Worm (Caenorhabditis elegans) whole organism, midembryonic: ENCODE results near the gene mbk-1.

ENCODE experiments used
- T22C8.4 ChIP-seq: fragments of 200-800 bp; sonication (Bioruptor generic); IDR thresholded peaks from 2 replicates; pipeline ENCODE4 v1.3.6; 2022; ENCODE audit warnings: missing genetic modification characterization, missing compliant biosample characterization
- cog-1 ChIP-seq: sonication (generic microtip); optimal IDR thresholded peaks from 2 replicates; lab custom pipeline; 2016; ENCODE audit warnings: missing genetic modification characterization, missing compliant biosample characterization
- flt-1 ChIP-seq: fragments of 200-800 bp; sonication (Bioruptor generic); IDR thresholded peaks from 2 replicates; pipeline ENCODE4 v1.3.6; 2022; ENCODE audit warnings: missing genetic modification characterization, missing compliant biosample characterization
- klf-2 ChIP-seq: fragments of 200-800 bp; sonication (Bioruptor generic); conservative IDR thresholded peaks from 2 replicates; pipeline ENCODE4 v1.3.6; 2022; ENCODE audit warnings: missing genetic modification reagents, missing genetic modification characterization, missing compliant biosample characterization
- med-1 ChIP-seq: sonication (generic microtip); optimal IDR thresholded peaks from 2 replicates; lab custom pipeline; 2017; ENCODE audit warnings: missing genetic modification characterization, mild to moderate bottlenecking, missing compliant biosample characterization, antibody characterized with exemption, missing genetic modification reagents; ENCODE audit not compliant: insufficient read depth
- ref-1 ChIP-seq: fragments of 200-800 bp; sonication (Bioruptor generic); conservative IDR thresholded peaks from 2 replicates; pipeline ENCODE4 v1.3.6; 2022; ENCODE audit warnings: missing genetic modification reagents, missing genetic modification characterization, missing compliant biosample characterization
- tab-1 ChIP-seq: fragments of 200-800 bp; sonication (Bioruptor generic); IDR thresholded peaks from 2 replicates; pipeline ENCODE4 v1.3.6; 2022; ENCODE audit warnings: missing genetic modification characterization, missing compliant biosample characterization
- ztf-29 ChIP-seq: fragments of 200-800 bp; sonication (Bioruptor generic); IDR thresholded peaks from 2 replicates; pipeline ENCODE4 v1.3.6; 2022; ENCODE audit warnings: missing genetic modification reagents, missing genetic modification characterization, missing compliant biosample characterization

DNA sequence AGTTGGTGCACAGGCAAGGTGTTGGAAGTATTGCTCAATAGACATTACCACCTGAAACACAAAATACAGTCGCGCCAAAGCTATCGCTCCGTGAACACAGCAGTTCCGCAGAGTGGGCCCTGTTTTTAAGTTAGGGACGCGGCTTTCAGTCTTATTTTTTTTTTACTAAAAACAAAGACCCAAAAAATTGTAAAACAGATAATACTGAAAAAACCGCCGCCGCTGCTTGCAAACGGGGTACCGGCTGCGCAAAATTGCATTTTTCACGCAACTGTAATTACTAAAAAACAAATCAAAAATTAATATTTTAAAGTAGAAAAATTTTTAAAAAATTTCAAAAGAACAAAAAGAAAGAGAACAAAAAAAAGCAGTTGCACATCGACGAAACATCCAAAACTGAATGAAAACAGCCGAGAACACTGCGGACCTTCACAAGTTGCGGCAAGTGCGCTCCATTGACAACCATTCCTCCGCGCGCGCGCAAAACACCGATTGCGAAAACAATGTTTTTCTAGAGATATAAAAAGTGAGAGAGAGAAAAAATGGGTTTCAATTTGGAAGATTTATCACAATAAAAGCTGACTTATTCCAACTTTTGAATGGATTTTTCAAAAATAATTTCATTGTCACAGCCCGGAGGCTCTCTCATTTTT lies 48.6 kb upstream of the mbk-1 start, which contains the start of gene F31F6.3:
- no peak for TF ChIP-seq ztf-29 (GFP tag; lab: Robert Waterston, UW)
- no peak for TF ChIP-seq flt-1 (GFP tag; lab: Robert Waterston, UW)
- TF ChIP-seq klf-2 (GFP tag; lab: Robert Waterston, UW), result no peak
- TF ChIP-seq ref-1 (GFP tag; lab: Robert Waterston, UW), result no peak
- no peak for TF ChIP-seq cog-1 (tag; lab: Kevin White, UChicago)
- TF ChIP-seq T22C8.4 (GFP tag; lab: Robert Waterston, UW), result no peak
- no peak for TF ChIP-seq tab-1 (GFP tag; lab: Robert Waterston, UW)
- no peak for TF ChIP-seq med-1 (GFP tag; lab: Kevin White, UChicago)
